Fruit fly (Drosophila melanogaster): Measurements from ENCODE around the gene CG7255.

CG7255 gene

dm6 chr3L:15281069-15281468, 23.0 kb upstream of the CG7255 start:
- no peak for TF ChIP-seq Sin3A (optimal IDR thresholded peaks at IDR 0.05)
- no peak for TF ChIP-seq ttk (optimal IDR thresholded peaks at IDR 0.05)
- no peak for TF ChIP-seq Myc (optimal IDR thresholded peaks at IDR 0.05)
- no peak for TF ChIP-seq insv (optimal IDR thresholded peaks at IDR 0.05)
- TF ChIP-seq psq (optimal IDR thresholded peaks at IDR 0.05), result no peak
- TF ChIP-seq h (optimal IDR thresholded peaks at IDR 0.05), result no peak

- no peak for TF ChIP-seq ttk (optimal IDR thresholded peaks at IDR 0.05)
- no peak for TF ChIP-seq insv (optimal IDR thresholded peaks at IDR 0.05)
- TF ChIP-seq Myc (optimal IDR thresholded peaks at IDR 0.05), result no peak
- no peak for TF ChIP-seq Sin3A (optimal IDR thresholded peaks at IDR 0.05)
- no peak for TF ChIP-seq h (optimal IDR thresholded peaks at IDR 0.05)
- TF ChIP-seq psq (optimal IDR thresholded peaks at IDR 0.05), result no peak
These were observed 17.1 kb upstream of the CG7255 start for dm6 chr3L:15286948-15287347.

dm6 chr3L:15289257-15289762, 14.7 kb upstream of the CG7255 start:
- TF ChIP-seq Myc (optimal IDR thresholded peaks at IDR 0.05), result no peak
- no peak for TF ChIP-seq ttk (optimal IDR thresholded peaks at IDR 0.05)
- TF ChIP-seq h (optimal IDR thresholded peaks at IDR 0.05), result no peak
- TF ChIP-seq Sin3A (optimal IDR thresholded peaks at IDR 0.05), result no peak
- no peak for TF ChIP-seq psq (optimal IDR thresholded peaks at IDR 0.05)
- TF ChIP-seq insv (optimal IDR thresholded peaks at IDR 0.05), result no peak

- TF ChIP-seq ttk (optimal IDR thresholded peaks at IDR 0.05), result no peak
- no peak for TF ChIP-seq h (optimal IDR thresholded peaks at IDR 0.05)
- TF ChIP-seq Sin3A (optimal IDR thresholded peaks at IDR 0.05), result no peak
- TF ChIP-seq psq (optimal IDR thresholded peaks at IDR 0.05), result no peak
- TF ChIP-seq Myc (optimal IDR thresholded peaks at IDR 0.05), result no peak
These were observed 5.4 kb upstream of the CG7255 start, which contains the start of gene Best4 for dm6 chr3L:15298658-15299057. TSS of gene Best4 (plus strand) at chr3L:15298958.

- TF ChIP-seq ttk (optimal IDR thresholded peaks at IDR 0.05) (no peak), h (optimal IDR thresholded peaks at IDR 0.05) (no peak), psq (optimal IDR thresholded peaks at IDR 0.05) (no peak), Sin3A (optimal IDR thresholded peaks at IDR 0.05) (no peak), insv (optimal IDR thresholded peaks at IDR 0.05) (no peak), Myc (optimal IDR thresholded peaks at IDR 0.05) (no peak)
These were observed 1.4 kb upstream of the CG7255 start, which contains the start of gene Best3 for dm6 chr3L:15302685-15303084. TSS of gene Best3 (minus strand) at chr3L:15302785.

dm6 chr3L:15303630-15304029, 425 bp upstream of the CG7255 start:
- TF ChIP-seq Sin3A (optimal IDR thresholded peaks at IDR 0.05), result no peak
- TF ChIP-seq psq (optimal IDR thresholded peaks at IDR 0.05), result no peak
- no peak for TF ChIP-seq h (optimal IDR thresholded peaks at IDR 0.05)
- TF ChIP-seq insv (optimal IDR thresholded peaks at IDR 0.05), result no peak
- TF ChIP-seq Myc (optimal IDR thresholded peaks at IDR 0.05), result no peak
- no peak for TF ChIP-seq ttk (optimal IDR thresholded peaks at IDR 0.05)

- TF ChIP-seq Sin3A (optimal IDR thresholded peaks at IDR 0.05), result no peak
- TF ChIP-seq insv (optimal IDR thresholded peaks at IDR 0.05), result no peak
- no peak for TF ChIP-seq h (optimal IDR thresholded peaks at IDR 0.05)
- no peak for TF ChIP-seq ttk (optimal IDR thresholded peaks at IDR 0.05)
- TF ChIP-seq Myc (optimal IDR thresholded peaks at IDR 0.05), result no peak
- TF ChIP-seq psq (optimal IDR thresholded peaks at IDR 0.05), result no peak
These were observed 1.1 kb downstream of the CG7255 start for dm6 chr3L:15305036-15305613.

- TF ChIP-seq Myc (optimal IDR thresholded peaks at IDR 0.05) (no peak), psq (optimal IDR thresholded peaks at IDR 0.05) (no peak), insv (optimal IDR thresholded peaks at IDR 0.05) (no peak), h (optimal IDR thresholded peaks at IDR 0.05) (no peak), ttk (optimal IDR thresholded peaks at IDR 0.05) (no peak), Sin3A (optimal IDR thresholded peaks at IDR 0.05) (no peak)
These were observed 2.4 kb downstream of the CG7255 start for dm6 chr3L:15306447-15306846.

dm6 chr3L:15311457-15312368, 7.7 kb downstream of the CG7255 start:
- TF ChIP-seq insv (optimal IDR thresholded peaks at IDR 0.05) (no peak), Myc (optimal IDR thresholded peaks at IDR 0.05) (no peak), Sin3A (optimal IDR thresholded peaks at IDR 0.05) (no peak), psq (optimal IDR thresholded peaks at IDR 0.05) (no peak), ttk (optimal IDR thresholded peaks at IDR 0.05) (no peak), h (optimal IDR thresholded peaks at IDR 0.05) (no peak)

- TF ChIP-seq ttk (optimal IDR thresholded peaks at IDR 0.05) (no peak), h (optimal IDR thresholded peaks at IDR 0.05) (no peak), Myc (optimal IDR thresholded peaks at IDR 0.05) (no peak), insv (optimal IDR thresholded peaks at IDR 0.05) (no peak), psq (optimal IDR thresholded peaks at IDR 0.05) (no peak), Sin3A (optimal IDR thresholded peaks at IDR 0.05) (no peak)
These were observed 10.5 kb downstream of the CG7255 start for dm6 chr3L:15314539-15314938.

- TF ChIP-seq Myc (optimal IDR thresholded peaks at IDR 0.05), result no peak
- TF ChIP-seq Sin3A (optimal IDR thresholded peaks at IDR 0.05), result no peak
- TF ChIP-seq insv (optimal IDR thresholded peaks at IDR 0.05), result no peak
- TF ChIP-seq psq (optimal IDR thresholded peaks at IDR 0.05), result no peak
- TF ChIP-seq ttk (optimal IDR thresholded peaks at IDR 0.05), result no peak
- TF ChIP-seq h (optimal IDR thresholded peaks at IDR 0.05), result no peak
These were observed 10.9 kb downstream of the CG7255 start for dm6 chr3L:15314997-15315396.

- TF ChIP-seq ttk (optimal IDR thresholded peaks at IDR 0.05) (no peak), Myc (optimal IDR thresholded peaks at IDR 0.05) (no peak), Sin3A (optimal IDR thresholded peaks at IDR 0.05) (no peak), psq (optimal IDR thresholded peaks at IDR 0.05) (no peak), h (optimal IDR thresholded peaks at IDR 0.05) (no peak), insv (optimal IDR thresholded peaks at IDR 0.05) (no peak)
These were observed 11.3 kb downstream of the CG7255 start for dm6 chr3L:15315400-15315799.

All from Kc167 (cell line).